Worm (Caenorhabditis elegans): ENCODE measurements around the gene T05G5.4.

The T05G5.4 gene

ce11 chrIII:9786776-9787175, 38.0 kb downstream of the T05G5.4 start:
- TF ChIP-seq ets-7 (tag; optimal IDR thresholded peaks at IDR 0.05) (no peak), tbx-37 (GFP tag; conservative IDR thresholded peaks at IDR 0.05) (no peak), aly-1 (tag; optimal IDR thresholded peaks at IDR 0.05) (no peak), B0310.2 (tag; optimal IDR thresholded peaks at IDR 0.05) (no peak), sea-1 (GFP tag; conservative IDR thresholded peaks at IDR 0.05) (no peak), hmbx-1 (tag; optimal IDR thresholded peaks at IDR 0.05) (no peak), flt-1 (GFP tag; IDR thresholded peaks at IDR 0.05) (no peak), scrt-1 (GFP tag; IDR thresholded peaks at IDR 0.05) (no peak), ceh-36 (tag; optimal IDR thresholded peaks at IDR 0.05) (no peak), tbx-11 (GFP tag; IDR thresholded peaks at IDR 0.05) (no peak), hmg-4 (GFP tag; optimal IDR thresholded peaks at IDR 0.05) (no peak), F13C5.2 (tag; optimal IDR thresholded peaks at IDR 0.05) (no peak), tra-4 (tag; optimal IDR thresholded peaks at IDR 0.05) (no peak), ama-1 (optimal IDR thresholded peaks at IDR 0.05) (no peak), ceh-13 (GFP tag; optimal IDR thresholded peaks at IDR 0.05) (no peak), hnd-1 (tag; optimal IDR thresholded peaks at IDR 0.05) (no peak), pes-1 (GFP tag; IDR thresholded peaks at IDR 0.05) (no peak)

DNA sequence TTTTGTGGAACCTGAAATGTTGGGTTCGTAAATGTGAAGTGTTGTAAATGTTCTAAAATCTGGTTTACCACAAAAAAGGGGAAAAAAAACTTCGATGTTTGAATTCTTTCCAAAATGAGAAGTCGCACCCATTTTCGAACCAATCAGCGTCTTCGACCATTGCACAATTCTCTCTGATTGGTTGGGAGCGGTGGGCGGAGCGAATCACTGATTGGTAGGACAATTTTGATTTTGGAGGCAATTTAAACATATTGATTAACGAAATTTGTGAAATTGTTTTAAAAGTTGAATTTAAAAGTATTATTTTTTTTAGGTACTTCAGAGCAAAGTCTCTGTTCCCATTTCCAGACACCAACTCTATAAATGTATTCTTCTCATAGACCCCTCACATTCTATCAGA, 40.3 kb downstream of the T05G5.4 start:
- no peak for TF ChIP-seq hmg-4 (GFP tag; optimal IDR thresholded peaks at IDR 0.05)
- TF ChIP-seq flt-1 (GFP tag; IDR thresholded peaks at IDR 0.05), result no peak
- no peak for TF ChIP-seq aly-1 (tag; optimal IDR thresholded peaks at IDR 0.05)
- no peak for TF ChIP-seq scrt-1 (GFP tag; IDR thresholded peaks at IDR 0.05)
- TF ChIP-seq ets-7 (tag; optimal IDR thresholded peaks at IDR 0.05), result no peak
- TF ChIP-seq F13C5.2 (tag; optimal IDR thresholded peaks at IDR 0.05), result no peak
- no peak for TF ChIP-seq tbx-37 (GFP tag; conservative IDR thresholded peaks at IDR 0.05)
- TF ChIP-seq B0310.2 (tag; optimal IDR thresholded peaks at IDR 0.05), result no peak
- no peak for TF ChIP-seq ama-1 (optimal IDR thresholded peaks at IDR 0.05)
- TF ChIP-seq tbx-11 (GFP tag; IDR thresholded peaks at IDR 0.05), result no peak
- TF ChIP-seq sea-1 (GFP tag; conservative IDR thresholded peaks at IDR 0.05), result no peak
- TF ChIP-seq ceh-13 (GFP tag; optimal IDR thresholded peaks at IDR 0.05), result no peak
- TF ChIP-seq hmbx-1 (tag; optimal IDR thresholded peaks at IDR 0.05), result no peak

DNA sequence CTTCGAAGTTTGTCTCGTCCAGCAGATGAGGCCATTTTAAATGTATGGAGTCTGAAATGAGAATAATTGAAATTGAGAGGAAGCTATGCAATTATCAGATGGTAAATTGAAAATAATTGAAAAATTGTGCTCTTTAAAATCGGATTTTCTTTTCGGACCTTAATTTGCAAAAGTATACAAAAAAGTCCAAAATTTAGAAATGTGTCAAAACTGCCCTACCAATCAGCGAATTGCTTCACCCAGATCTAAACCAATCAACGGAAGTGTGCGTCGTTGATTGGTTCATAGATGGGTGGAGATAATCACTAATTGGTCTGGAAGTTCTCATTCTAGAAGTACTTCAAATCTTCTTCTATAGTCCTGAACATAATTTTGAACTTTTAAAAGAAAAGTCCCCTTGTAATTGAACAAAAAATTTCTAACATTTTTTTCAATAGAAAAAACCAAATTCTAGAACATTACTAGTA, 40.9 kb downstream of the T05G5.4 start, which contains the start of gene R10E11.5:
R10E11.5 (minus strand) TSS at position 51 of the 467 bp plus-strand sequence.
- TF ChIP-seq sea-1 (GFP tag; conservative IDR thresholded peaks at IDR 0.05) (no peak), ets-7 (tag; optimal IDR thresholded peaks at IDR 0.05) (no peak), hmg-4 (GFP tag; optimal IDR thresholded peaks at IDR 0.05) (no peak), tra-4 (tag; optimal IDR thresholded peaks at IDR 0.05) (no peak), ama-1 (optimal IDR thresholded peaks at IDR 0.05) (no peak), tbx-37 (GFP tag; conservative IDR thresholded peaks at IDR 0.05) (no peak), hmbx-1 (tag; optimal IDR thresholded peaks at IDR 0.05) (no peak), flt-1 (GFP tag; IDR thresholded peaks at IDR 0.05) (no peak)

DNA sequence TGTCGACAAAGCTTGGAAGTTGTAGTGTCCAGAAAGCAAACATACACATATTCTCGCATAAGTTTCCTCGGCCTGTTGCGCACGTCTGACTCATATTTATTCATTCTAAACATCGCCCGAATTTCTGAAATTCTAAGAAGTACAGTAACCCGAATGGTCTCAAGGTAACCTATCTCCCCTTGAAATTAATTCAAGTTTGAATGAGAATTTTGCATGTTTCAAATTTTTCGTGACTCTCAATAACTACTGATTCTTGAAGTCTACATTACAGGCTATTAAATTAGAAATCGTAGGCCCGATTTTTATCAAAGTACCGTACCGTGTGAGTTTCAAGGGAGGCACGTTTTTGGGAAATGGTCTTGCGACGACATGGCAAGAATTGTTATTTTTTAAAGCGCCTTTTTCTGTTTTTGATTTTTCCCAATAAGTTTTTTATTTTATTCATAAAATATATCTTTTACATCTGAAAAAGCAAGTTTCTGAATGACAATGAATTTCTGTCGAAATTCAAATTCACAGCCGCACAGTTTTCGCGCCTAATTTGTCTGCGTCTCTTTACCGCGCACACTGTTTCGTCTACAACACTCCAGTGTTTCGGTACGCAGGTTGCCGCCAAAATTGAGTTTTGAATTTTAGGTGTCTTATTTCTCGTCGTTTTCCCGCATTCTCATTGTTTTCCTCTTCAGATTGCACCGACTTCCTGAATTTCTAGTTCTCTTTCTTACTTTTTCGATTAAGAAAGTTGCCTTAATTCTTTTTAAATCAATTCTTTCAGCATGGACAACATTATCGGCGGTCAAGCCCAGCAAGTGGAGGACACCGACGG, 45.1 kb downstream of the T05G5.4 start, which contains the start of the genes R10E11.9 and mcm-6:
R10E11.9 (minus strand) TSS at position 51 of the 826 bp plus-strand sequence.
mcm-6 (plus strand) TSS at position 776 of the 826 bp plus-strand sequence.
- TF ChIP-seq pes-1 (GFP tag; IDR thresholded peaks at IDR 0.05), result no peak
- no peak for TF ChIP-seq tra-4 (tag; optimal IDR thresholded peaks at IDR 0.05)
- TF ChIP-seq B0310.2 (tag; optimal IDR thresholded peaks at IDR 0.05), result no peak
- TF ChIP-seq tbx-37 (GFP tag; conservative IDR thresholded peaks at IDR 0.05), result no peak

DNA sequence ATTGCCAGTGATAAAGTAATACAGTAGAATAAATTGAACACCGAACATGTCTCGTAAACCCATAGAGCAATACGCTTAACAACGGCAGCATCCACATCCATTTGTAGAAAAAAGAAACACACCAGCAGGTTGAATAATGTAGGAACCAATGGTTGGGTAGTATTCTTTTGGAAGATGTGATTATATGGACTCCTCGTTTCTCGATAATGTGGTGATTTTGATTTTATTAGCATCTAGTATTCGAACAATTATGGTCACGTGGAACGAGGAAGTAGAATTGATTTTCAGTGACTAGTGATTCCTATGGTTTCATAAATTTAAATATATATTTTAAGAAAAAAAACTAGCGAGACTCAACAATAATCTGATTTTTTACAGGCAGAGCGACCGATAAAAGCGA, 47.7 kb downstream of the T05G5.4 start, which contains the start of gene srxa-10:
srxa-10 (minus strand) TSS at position 101 of the 400 bp plus-strand sequence.
- TF ChIP-seq scrt-1 (GFP tag; IDR thresholded peaks at IDR 0.05), result no peak
- TF ChIP-seq ama-1 (optimal IDR thresholded peaks at IDR 0.05), result no peak
- TF ChIP-seq ets-7 (tag; optimal IDR thresholded peaks at IDR 0.05), result no peak
- TF ChIP-seq sea-1 (GFP tag; conservative IDR thresholded peaks at IDR 0.05), result no peak
- no peak for TF ChIP-seq hnd-1 (tag; optimal IDR thresholded peaks at IDR 0.05)
- no peak for TF ChIP-seq B0310.2 (tag; optimal IDR thresholded peaks at IDR 0.05)
- TF ChIP-seq aly-1 (tag; optimal IDR thresholded peaks at IDR 0.05), result no peak

DNA sequence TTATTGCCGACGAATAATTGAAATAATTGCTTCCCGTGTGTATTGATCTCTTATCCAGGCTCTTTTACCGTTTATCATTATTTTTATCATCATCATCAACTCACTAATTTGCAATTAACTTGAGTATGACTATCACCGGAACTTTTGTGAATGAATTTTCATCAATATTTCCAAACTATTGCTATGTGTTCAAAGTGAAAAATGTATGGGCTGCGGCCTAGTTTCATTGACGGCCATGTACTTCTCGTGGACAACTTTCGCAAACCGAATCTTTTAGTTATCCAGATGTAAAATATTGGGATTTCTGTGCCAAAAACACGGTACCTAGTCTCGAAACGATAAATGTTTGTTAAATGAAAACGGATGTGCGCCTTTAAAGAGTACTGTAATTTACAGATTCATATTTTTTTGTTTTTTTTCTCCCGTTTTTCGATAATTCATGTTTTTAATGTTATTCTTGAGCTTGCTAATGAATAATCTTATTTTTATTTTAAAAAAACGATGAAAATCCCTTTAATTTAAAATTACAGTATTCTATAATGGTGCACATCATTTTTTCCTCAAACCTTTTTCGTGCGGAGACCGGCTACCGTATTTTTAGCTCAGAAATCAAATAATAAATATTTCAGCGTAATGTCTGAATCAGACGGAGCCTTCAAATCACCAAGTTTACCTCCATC, 49.9 kb downstream of the T05G5.4 start, which contains the start of gene ZK632.2:
ZK632.2 (plus strand) TSS at position 630 of the 680 bp plus-strand sequence.
- TF ChIP-seq scrt-1 (GFP tag; IDR thresholded peaks at IDR 0.05), result no peak
- no peak for TF ChIP-seq aly-1 (tag; optimal IDR thresholded peaks at IDR 0.05)
- TF ChIP-seq tra-4 (tag; optimal IDR thresholded peaks at IDR 0.05), result no peak
- TF ChIP-seq hmbx-1 (tag; optimal IDR thresholded peaks at IDR 0.05), result no peak
- no peak for TF ChIP-seq tbx-11 (GFP tag; IDR thresholded peaks at IDR 0.05)
- TF ChIP-seq tbx-37 (GFP tag; conservative IDR thresholded peaks at IDR 0.05), result no peak
- no peak for TF ChIP-seq ceh-36 (tag; optimal IDR thresholded peaks at IDR 0.05)
- TF ChIP-seq ama-1 (optimal IDR thresholded peaks at IDR 0.05), result no peak
- TF ChIP-seq pes-1 (GFP tag; IDR thresholded peaks at IDR 0.05), result no peak
- no peak for TF ChIP-seq hnd-1 (tag; optimal IDR thresholded peaks at IDR 0.05)
- no peak for TF ChIP-seq B0310.2 (tag; optimal IDR thresholded peaks at IDR 0.05)
- no peak for TF ChIP-seq flt-1 (GFP tag; IDR thresholded peaks at IDR 0.05)
- TF ChIP-seq sea-1 (GFP tag; conservative IDR thresholded peaks at IDR 0.05), result no peak
- TF ChIP-seq hmg-4 (GFP tag; optimal IDR thresholded peaks at IDR 0.05), result no peak
- no peak for TF ChIP-seq ets-7 (tag; optimal IDR thresholded peaks at IDR 0.05)
- TF ChIP-seq ceh-13 (GFP tag; optimal IDR thresholded peaks at IDR 0.05), result no peak

Data from whole organism, early embryonic.